Fruit fly (Drosophila melanogaster): ENCODE results near the gene naz.
A peak's percentile ranks its signal among the peaks of the same experiment; 100 is the strongest.

Gene naz

dm6 chr3R:18311368-18311919, 17.3 kb downstream of the naz start (continued):
- TF ChIP-seq CG13123 (GFP tag; optimal IDR thresholded peaks at IDR 0.05), result no peak
- no peak for TF ChIP-seq luna (GFP tag; optimal IDR thresholded peaks at IDR 0.05)
- no peak for TF ChIP-seq CG7963 (GFP tag; IDR thresholded peaks at IDR 0.05; ENCODE audit: partially characterized antibody)
- no peak for TF ChIP-seq Spps (tag; optimal IDR thresholded peaks at IDR 0.05)
- peak; percentile 84; the same call in 1 of the 2 replicates for TF ChIP-seq aop (GFP tag; IDR thresholded peaks at IDR 0.05)
- TF ChIP-seq Dfd (GFP tag; optimal IDR thresholded peaks at IDR 0.05), result no peak
- peak; percentile 76 for TF ChIP-seq Sox100B (GFP tag; optimal IDR thresholded peaks at IDR 0.05)
- no peak for TF ChIP-seq fd3F (GFP tag; optimal IDR thresholded peaks at IDR 0.05)
- TF ChIP-seq CG4328 (GFP tag; optimal IDR thresholded peaks at IDR 0.05), result peak; percentile 39
- peak; percentile 74; the same call in 1 of the 3 replicates for TF ChIP-seq CG34422 (GFP tag; IDR thresholded peaks at IDR 0.05)
- peak; percentile 22 for TF ChIP-seq CG16863 (GFP tag; optimal IDR thresholded peaks at IDR 0.05)
- TF ChIP-seq CG15696 (tag; optimal IDR thresholded peaks at IDR 0.05), result peak; percentile 9
- TF ChIP-seq eve (GFP tag; optimal IDR thresholded peaks at IDR 0.05), result no peak
- no peak for TF ChIP-seq CG6791 (GFP tag; IDR thresholded peaks at IDR 0.05; ENCODE audit: partially characterized antibody)
- peak; percentile 31 for TF ChIP-seq CG12104 (GFP tag; optimal IDR thresholded peaks at IDR 0.05)
- peak; percentile 64 for TF ChIP-seq CG15601 (tag; optimal IDR thresholded peaks at IDR 0.05)
- TF ChIP-seq Hand (GFP tag; optimal IDR thresholded peaks at IDR 0.05), result peak; percentile 4
- TF ChIP-seq Atf-2 (GFP tag; optimal IDR thresholded peaks at IDR 0.05), result no peak

DNA sequence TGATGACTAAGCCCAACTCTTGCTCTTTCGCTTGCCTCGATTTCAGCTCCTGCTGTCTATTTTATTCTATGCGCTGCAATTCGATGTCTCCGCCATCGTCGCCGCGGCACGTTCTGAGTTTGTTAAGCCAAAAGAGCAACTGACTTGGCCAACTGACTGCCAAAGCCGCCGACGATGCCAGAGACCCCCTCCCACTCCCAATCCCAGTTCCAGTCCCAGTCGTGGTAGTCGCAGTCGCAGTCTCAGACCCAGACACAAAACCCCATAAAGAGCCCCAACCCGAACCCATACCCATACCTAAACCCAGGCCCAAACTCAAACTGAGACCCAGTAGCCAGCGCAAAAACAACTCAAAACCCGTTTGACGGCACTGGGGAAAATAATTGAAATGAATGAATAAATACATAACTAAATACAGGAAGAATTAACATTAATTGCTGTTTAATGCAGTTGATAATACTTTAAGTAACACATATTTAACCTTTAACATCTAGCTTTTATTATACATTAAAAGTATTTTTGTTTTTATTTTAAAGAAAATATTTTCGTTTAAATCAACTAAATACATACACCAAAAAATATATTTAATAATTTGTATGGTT, 17.9 kb downstream of the naz start:
- TF ChIP-seq CG10267 (tag; optimal IDR thresholded peaks at IDR 0.05) (peak; percentile 55), Fer1 (GFP tag; optimal IDR thresholded peaks at IDR 0.05) (no peak), CG34376 (GFP tag; optimal IDR thresholded peaks at IDR 0.05) (no peak), CG2120 (GFP tag; optimal IDR thresholded peaks at IDR 0.05) (peak; percentile 3), E2f1 (GFP tag; IDR thresholded peaks at IDR 0.05) (peak; percentile 51; the same call in 1 of the 2 replicates), ssp (GFP tag; IDR thresholded peaks at IDR 0.05) (no peak), CG14050 (GFP tag; IDR thresholded peaks at IDR 0.05) (no peak), CG7271 (tag; optimal IDR thresholded peaks at IDR 0.05) (no peak), Myb (GFP tag; optimal IDR thresholded peaks at IDR 0.05) (no peak), chif (GFP tag; optimal IDR thresholded peaks at IDR 0.05) (no peak), CG11696 (GFP tag; IDR thresholded peaks at IDR 0.05) (0 out of 2 replicates have a peak, but pooled peaks have one; percentile 28), chm (GFP tag; IDR thresholded peaks at IDR 0.05) (0 out of 2 replicates have a peak, but pooled peaks have one; percentile 44), ranshi (GFP tag; IDR thresholded peaks at IDR 0.05) (no peak), Mad (GFP tag; optimal IDR thresholded peaks at IDR 0.05) (no peak), CG8290 (GFP tag; optimal IDR thresholded peaks at IDR 0.05) (no peak), CG8290 (tag; optimal IDR thresholded peaks at IDR 0.05) (peak in 1 of 2 experiments; percentile 6), PHDP (tag; optimal IDR thresholded peaks at IDR 0.05) (peak; percentile 32), sc (optimal IDR thresholded peaks at IDR 0.05) (no peak), sc (GFP tag; optimal IDR thresholded peaks at IDR 0.05) (no peak), Oli (tag; optimal IDR thresholded peaks at IDR 0.05) (peak; percentile 17), Bgb (GFP tag; IDR thresholded peaks at IDR 0.05; ENCODE audit: partially characterized antibody) (peak; percentile 29; the same call in 1 of the 2 replicates), gt (GFP tag; IDR thresholded peaks at IDR 0.05) (no peak), Med (GFP tag) (peak; percentile 79), CG32532 (GFP tag; IDR thresholded peaks at IDR 0.05) (0 out of 2 replicates have a peak, but pooled peaks have one; percentile 15), schlank (tag; optimal IDR thresholded peaks at IDR 0.05) (no peak), CG2202 (tag; optimal IDR thresholded peaks at IDR 0.05) (no peak), CG9727 (GFP tag; optimal IDR thresholded peaks at IDR 0.05) (no peak), Dbx (GFP tag; IDR thresholded peaks at IDR 0.05) (no peak), inv (GFP tag; IDR thresholded peaks at IDR 0.05; ENCODE audit: partially characterized antibody) (no peak), CG17802 (tag; optimal IDR thresholded peaks at IDR 0.05) (no peak), CG10959 (GFP tag; IDR thresholded peaks at IDR 0.05) (no peak), sug (tag; optimal IDR thresholded peaks at IDR 0.05) (no peak)

Data from whole organism, embryonic.